Worm (Caenorhabditis elegans) whole organism, L4/young adult: ENCODE measurements around the gene Y54G11A.4.
A peak's percentile ranks its signal among the peaks of the same experiment; 100 is the strongest.
"Not testable (repeated sequence)": the region's sequence is repeated elsewhere in the genome, so short reads cannot be mapped to it uniquely, and the experiment has no call there.

Source experiments
- W03F9.2 ChIP-seq: fragments of 150-350 bp; optimal IDR thresholded peaks from 2 replicates; lab custom pipeline; 2014; ENCODE audit warnings: missing biosample characterization, missing genetic modification characterization
- dao-5 ChIP-seq: sonication (generic microtip); optimal IDR thresholded peaks from 2 replicates; lab custom pipeline; 2016; ENCODE audit warnings: missing genotype, missing genetic modification characterization, moderate library complexity, missing compliant biosample characterization
- him-1 ChIP-seq: sonication (generic microtip); optimal IDR thresholded peaks from 2 replicates; lab custom pipeline; 2016; ENCODE audit warnings: missing genotype, missing genetic modification reagents, missing genetic modification characterization, missing compliant biosample characterization

Gene Y54G11A.4

ce11 chrII:14269142-14269593 lies 23.5 kb upstream of the Y54G11A.4 start, which contains the start of gene Y54G11A.1:
Gene Y54G11A.1, minus strand, starts transcription at chrII:14269192.
- TF ChIP-seq dao-5 (no peak), him-1 (tag; lab: Kevin White, UChicago) (no peak), W03F9.2 (tag; lab: Kevin White, UChicago) (no peak)

- no peak for TF ChIP-seq him-1 (tag; lab: Kevin White, UChicago)
- TF ChIP-seq dao-5: no peak
- TF ChIP-seq W03F9.2 (tag; lab: Kevin White, UChicago): no peak
Observed at ce11 chrII:14269839-14270238, 22.8 kb upstream of the Y54G11A.4 start.

- no peak for TF ChIP-seq dao-5
- TF ChIP-seq him-1 (tag; lab: Kevin White, UChicago): no peak
- no peak for TF ChIP-seq W03F9.2 (tag; lab: Kevin White, UChicago)
Observed at ce11 chrII:14276409-14276808, 16.2 kb upstream of the Y54G11A.4 start, which contains the start of gene Y54G11A.3. Gene Y54G11A.3, plus strand, starts transcription at chrII:14276621.

- TF ChIP-seq dao-5: no peak
- no peak for TF ChIP-seq W03F9.2 (tag; lab: Kevin White, UChicago)
- TF ChIP-seq him-1 (tag; lab: Kevin White, UChicago): no peak
Observed at ce11 chrII:14287277-14287676, 5.3 kb upstream of the Y54G11A.4 start, which contains the start of gene srh-41. Gene srh-41, minus strand, starts transcription at chrII:14287377.

DNA sequence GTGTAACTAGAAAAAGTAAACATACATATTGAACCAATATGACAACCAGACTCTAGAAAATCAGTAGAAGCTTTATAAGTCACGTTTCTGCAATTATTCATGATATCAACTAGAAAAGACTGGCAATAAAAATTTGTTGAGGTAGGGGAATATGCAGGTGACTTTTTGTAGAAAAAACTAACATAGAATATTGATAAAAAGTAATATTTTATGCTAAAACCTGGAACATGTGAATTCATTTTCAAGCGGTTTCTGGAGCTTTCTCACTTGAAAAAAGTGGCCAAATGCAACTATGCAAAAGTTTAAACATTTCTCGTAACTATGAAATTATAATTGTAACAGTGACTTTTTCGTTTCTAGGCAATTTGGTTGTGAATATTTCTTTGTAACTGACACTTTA lies 3.7 kb upstream of the Y54G11A.4 start, which contains the start of gene srh-42:
Gene srh-42, minus strand, starts transcription at position 101 of the 400 bp plus-strand sequence.
- TF ChIP-seq dao-5 (no peak), W03F9.2 (tag; lab: Kevin White, UChicago) (no peak), him-1 (tag; lab: Kevin White, UChicago) (no peak)

ce11 chrII:14290846-14291245 lies 1.8 kb upstream of the Y54G11A.4 start:
- TF ChIP-seq W03F9.2 (tag; lab: Kevin White, UChicago): no peak
- TF ChIP-seq dao-5: no peak
- TF ChIP-seq him-1 (tag; lab: Kevin White, UChicago): no peak

ce11 chrII:14294390-14294789 lies 1.8 kb downstream of the Y54G11A.4 start:
- TF ChIP-seq W03F9.2 (tag; lab: Kevin White, UChicago): no peak

ce11 chrII:14296320-14296719 lies 3.7 kb downstream of the Y54G11A.4 start:
- TF ChIP-seq W03F9.2 (tag; lab: Kevin White, UChicago): peak; percentile 47
- no peak for TF ChIP-seq him-1 (tag; lab: Kevin White, UChicago)

DNA sequence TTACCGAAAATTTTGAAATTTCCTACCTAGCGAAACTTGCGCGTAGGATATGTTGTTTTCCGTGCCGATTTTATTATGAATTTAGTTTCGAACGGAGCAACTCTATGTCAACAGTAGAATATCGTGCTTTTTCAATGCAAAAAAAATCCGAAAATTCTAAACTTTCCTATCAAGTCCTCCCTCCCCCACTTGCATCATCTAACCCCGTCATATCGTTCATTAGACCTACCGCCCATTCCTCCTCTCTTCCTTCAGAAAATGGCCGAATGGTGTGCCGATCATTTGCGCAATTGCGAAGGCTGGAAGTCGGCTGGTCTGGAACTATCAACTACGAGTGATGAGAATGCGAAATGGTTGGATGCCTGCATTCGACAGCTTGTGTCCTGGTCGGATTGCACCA lies 4.4 kb downstream of the Y54G11A.4 start, which contains the start of gene Y54G11A.7:
Gene Y54G11A.7, plus strand, starts transcription at position 256 of the 400 bp plus-strand sequence.
- TF ChIP-seq W03F9.2 (tag; lab: Kevin White, UChicago); him-1 (tag; lab: Kevin White, UChicago); dao-5: not testable (repeated sequence)

DNA sequence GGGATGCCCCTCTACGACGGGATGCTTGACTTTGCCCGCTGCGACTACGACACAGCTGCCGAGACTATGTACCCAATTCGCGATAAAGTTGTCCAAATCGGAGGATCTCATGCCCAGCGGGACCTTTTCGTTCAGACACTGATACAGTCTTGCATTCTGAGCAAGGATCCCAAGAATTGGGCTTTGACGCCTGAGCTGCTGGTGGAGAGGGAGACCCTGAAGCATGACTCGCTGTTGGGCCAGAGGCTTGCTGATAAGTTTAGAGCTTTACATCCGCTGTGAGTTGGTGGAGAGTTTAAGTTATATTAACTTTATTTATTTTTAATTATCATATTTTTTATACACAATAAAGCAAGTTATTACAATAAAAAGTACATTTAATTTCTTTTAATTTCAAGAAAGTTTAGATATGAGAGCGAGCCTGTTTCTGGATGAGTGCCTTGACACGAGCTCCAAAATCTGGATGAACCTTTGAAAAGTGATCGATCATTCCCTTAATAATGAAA lies 6.7 kb downstream of the Y54G11A.4 start:
- TF ChIP-seq W03F9.2 (tag; lab: Kevin White, UChicago) (no peak), him-1 (tag; lab: Kevin White, UChicago) (no peak), dao-5 (no peak)

DNA sequence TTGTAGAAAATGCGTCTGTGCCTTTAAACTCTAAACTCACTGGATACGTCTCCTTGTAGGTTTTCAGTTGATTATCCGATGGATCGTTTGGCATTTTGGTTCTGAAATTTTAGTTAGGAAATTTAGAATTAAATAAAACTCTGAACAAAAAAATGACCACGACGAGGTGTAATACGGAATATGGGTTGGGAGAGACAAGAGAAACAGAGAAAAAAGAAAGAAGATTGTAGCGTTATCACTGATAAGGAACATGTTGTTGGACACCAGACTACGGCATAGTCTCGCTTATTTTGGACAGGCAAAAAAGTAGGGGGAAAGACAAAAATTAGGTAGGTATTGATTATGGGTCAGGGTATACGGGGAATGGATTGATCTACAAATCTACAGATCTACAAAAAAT lies 9.3 kb downstream of the Y54G11A.4 start, which contains the start of gene ctl-2:
Gene ctl-2, minus strand, starts transcription at position 101 of the 400 bp plus-strand sequence.
- TF ChIP-seq W03F9.2 (tag; lab: Kevin White, UChicago); him-1 (tag; lab: Kevin White, UChicago); dao-5: not testable (repeated sequence)

DNA sequence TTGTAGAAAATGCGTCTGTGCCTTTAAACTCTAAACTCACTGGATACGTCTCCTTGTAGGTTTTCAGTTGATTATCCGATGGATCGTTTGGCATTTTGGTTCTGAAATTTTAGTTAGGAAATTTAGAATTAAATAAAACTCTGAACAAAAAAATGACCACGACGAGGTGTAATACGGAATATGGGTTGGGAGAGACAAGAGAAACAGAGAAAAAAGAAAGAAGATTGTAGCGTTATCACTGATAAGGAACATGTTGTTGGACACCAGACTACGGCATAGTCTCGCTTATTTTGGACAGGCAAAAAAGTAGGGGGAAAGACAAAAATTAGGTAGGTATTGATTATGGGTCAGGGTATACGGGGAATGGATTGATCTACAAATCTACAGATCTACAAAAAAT lies 13.5 kb downstream of the Y54G11A.4 start, which contains the start of gene ctl-1:
Gene ctl-1, minus strand, starts transcription at position 101 of the 400 bp plus-strand sequence.
- TF ChIP-seq dao-5; W03F9.2 (tag; lab: Kevin White, UChicago); him-1 (tag; lab: Kevin White, UChicago): not testable (repeated sequence)

ce11 chrII:14310729-14311388 lies 18.2 kb downstream of the Y54G11A.4 start, which contains the start of gene ctl-3:
Gene ctl-3, minus strand, starts transcription at chrII:14310779.
- TF ChIP-seq dao-5: no peak
- no peak for TF ChIP-seq W03F9.2 (tag; lab: Kevin White, UChicago)
- TF ChIP-seq him-1 (tag; lab: Kevin White, UChicago): no peak

DNA sequence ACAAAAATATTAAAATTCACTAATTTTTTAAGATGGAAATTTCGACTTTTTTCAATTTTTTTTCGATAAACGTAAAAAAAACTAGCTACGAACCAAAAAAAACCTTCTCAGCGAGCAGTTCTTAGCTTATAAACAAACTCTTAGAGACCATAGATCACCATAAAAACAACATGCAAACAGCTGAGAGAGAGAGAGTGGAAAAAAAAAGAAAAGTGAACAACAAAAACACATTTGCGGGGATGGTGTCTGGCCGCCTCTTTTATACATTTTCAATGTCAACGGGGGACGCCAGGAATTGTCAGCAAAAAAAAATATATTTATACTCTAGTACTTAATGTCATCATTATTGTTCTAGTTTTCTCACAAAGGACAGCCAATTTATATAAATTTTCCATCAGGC lies 18.9 kb downstream of the Y54G11A.4 start:
- no peak for TF ChIP-seq him-1 (tag; lab: Kevin White, UChicago)
- no peak for TF ChIP-seq dao-5
- TF ChIP-seq W03F9.2 (tag; lab: Kevin White, UChicago): no peak
